Fruit fly (Drosophila melanogaster): ENCODE measurements around the gene CG43679.
A peak's percentile ranks its signal among the peaks of the same experiment; 100 is the strongest.

CG43679 gene

dm6 chr3L:15098659-15099512 is 47.7 kb upstream of the CG43679 start (continued):
- TF ChIP-seq dsx (GFP tag; optimal IDR thresholded peaks at IDR 0.05; ENCODE audit: poor library complexity, severe bottlenecking) (peak; percentile 74), CG6276 (GFP tag; optimal IDR thresholded peaks at IDR 0.05) (peak; percentile 91), CG9139 (GFP tag; optimal IDR thresholded peaks at IDR 0.05) (peak; percentile 56), CG31627 (GFP tag; optimal IDR thresholded peaks at IDR 0.05) (no peak), CG34406 (GFP tag; optimal IDR thresholded peaks at IDR 0.05) (peak; percentile 71), Ets96B (tag; optimal IDR thresholded peaks at IDR 0.05) (peak; percentile 74), CG10669 (GFP tag; optimal IDR thresholded peaks at IDR 0.05) (peak; percentile 79), CG3032 (tag; optimal IDR thresholded peaks at IDR 0.05) (peak; percentile 88), achi (GFP tag; optimal IDR thresholded peaks at IDR 0.05) (peak; percentile 73), ss (GFP tag; optimal IDR thresholded peaks at IDR 0.05) (peak; percentile 23 to 51), fkh (GFP tag; optimal IDR thresholded peaks at IDR 0.05) (peak; percentile 95), dac (GFP tag; optimal IDR thresholded peaks at IDR 0.05) (peak; percentile 35), topi (GFP tag; optimal IDR thresholded peaks at IDR 0.05) (peak; percentile 61), CG8632 (GFP tag; optimal IDR thresholded peaks at IDR 0.05) (peak; percentile 76), CG1621 (tag; optimal IDR thresholded peaks at IDR 0.05) (peak; percentile 36), Sox15 (GFP tag; optimal IDR thresholded peaks at IDR 0.05) (no peak), Lpt (GFP tag; optimal IDR thresholded peaks at IDR 0.05) (peak; percentile 90), acj6 (GFP tag; optimal IDR thresholded peaks at IDR 0.05) (peak; percentile 63), Met (GFP tag; optimal IDR thresholded peaks at IDR 0.05) (peak; percentile 48), esn (GFP tag; optimal IDR thresholded peaks at IDR 0.05) (peak; percentile 64), Sox102F (GFP tag; optimal IDR thresholded peaks at IDR 0.05) (peak; percentile 3), Eip75B (GFP tag; optimal IDR thresholded peaks at IDR 0.05) (peak; percentile 81), Hr38 (GFP tag; optimal IDR thresholded peaks at IDR 0.05) (no peak), pdm3 (GFP tag; optimal IDR thresholded peaks at IDR 0.05) (peak; percentile 18), Gug (GFP tag; IDR thresholded peaks at IDR 0.05) (peak; percentile 90), CG6163 (GFP tag; IDR thresholded peaks at IDR 0.05) (no peak; the same call in 1 of the 3 replicates), Blimp-1 (GFP tag; optimal IDR thresholded peaks at IDR 0.05) (peak; percentile 94), salr (GFP tag; optimal IDR thresholded peaks at IDR 0.05) (peak in 1 of 2 experiments; percentile 84), fd59A (GFP tag; optimal IDR thresholded peaks at IDR 0.05) (no peak), CG10631 (GFP tag; optimal IDR thresholded peaks at IDR 0.05) (peak; percentile 86), spab (GFP tag; optimal IDR thresholded peaks at IDR 0.05) (peak; percentile 77)

DNA sequence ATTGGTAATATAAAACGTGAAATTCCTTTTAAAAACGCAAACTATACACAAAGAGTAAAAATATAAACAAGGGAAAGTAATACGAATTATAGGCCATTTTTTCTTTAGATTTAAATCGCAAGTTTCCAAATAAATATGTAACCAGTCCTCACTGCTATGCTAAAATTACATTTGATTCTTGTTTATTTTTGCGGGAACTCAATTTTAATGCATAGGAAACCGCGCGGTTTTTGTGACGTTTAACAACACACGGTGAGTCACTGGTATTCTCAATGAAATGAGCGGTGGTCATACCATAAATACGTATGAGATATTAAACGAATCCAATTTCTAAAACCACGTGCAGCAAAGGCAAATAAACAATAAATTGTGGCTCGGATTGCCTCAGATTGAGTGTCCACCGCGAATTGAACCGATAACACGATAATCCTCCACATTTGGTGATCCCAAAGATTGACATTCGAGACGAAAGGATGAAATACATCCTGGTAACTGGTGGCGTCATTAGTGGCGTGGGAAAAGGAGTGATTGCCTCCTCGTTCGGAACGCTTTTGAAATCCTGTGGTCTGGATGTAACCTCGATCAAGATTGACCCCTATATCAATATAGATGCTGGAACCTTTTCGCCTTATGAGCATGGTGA is 46.8 kb upstream of the CG43679 start, which contains the start of gene Ctps:
Ctps (plus strand) TSS at position 37 of the 643 bp plus-strand sequence.
- TF ChIP-seq CG1621 (tag; optimal IDR thresholded peaks at IDR 0.05) (no peak), CG6854 (GFP tag; optimal IDR thresholded peaks at IDR 0.05) (peak; percentile 18), fkh (GFP tag; optimal IDR thresholded peaks at IDR 0.05) (peak; percentile 63), CG10631 (GFP tag; optimal IDR thresholded peaks at IDR 0.05) (peak; percentile 29), CG8632 (GFP tag; optimal IDR thresholded peaks at IDR 0.05) (no peak), CG15336 (GFP tag; IDR thresholded peaks at IDR 0.05) (0 out of 2 replicates have a peak, but pooled peaks have one; percentile 18), Eip78C (GFP tag) (peak; percentile 34), CG10669 (GFP tag; optimal IDR thresholded peaks at IDR 0.05) (no peak), pdm3 (GFP tag; optimal IDR thresholded peaks at IDR 0.05) (peak; percentile 6), esn (GFP tag; optimal IDR thresholded peaks at IDR 0.05) (peak; percentile 37), topi (GFP tag; optimal IDR thresholded peaks at IDR 0.05) (peak; percentile 18), lz (GFP tag; optimal IDR thresholded peaks at IDR 0.05) (peak; percentile 30), Sox14 (GFP tag; optimal IDR thresholded peaks at IDR 0.05) (peak; percentile 8)

All from whole organism, prepupa.